Worm (Caenorhabditis elegans) whole organism, young adult: ENCODE results near the gene toh-1.
A peak's percentile ranks its signal among the peaks of the same experiment; 100 is the strongest.

Experiments used
- B0261.1 ChIP-seq: sonication (generic microtip); optimal IDR thresholded peaks from 2 replicates; lab custom pipeline; 2016; ENCODE audit warnings: mild to moderate bottlenecking, missing genetic modification characterization, moderate library complexity, missing compliant biosample characterization
- F33H1.4 ChIP-seq: fragments of 200-800 bp; sonication (Bioruptor generic); IDR thresholded peaks from 2 replicates; pipeline ENCODE4 v1.3.6; 2022; ENCODE audit warnings: missing genetic modification reagents, missing genetic modification characterization, missing compliant biosample characterization
- F52B5.7 ChIP-seq: sonication (generic microtip); optimal IDR thresholded peaks from 2 replicates; lab custom pipeline; 2016; ENCODE audit warnings: mild to moderate bottlenecking, missing genetic modification characterization, missing compliant biosample characterization
- K11D2.4 ChIP-seq: fragments of 200-800 bp; sonication (Bioruptor generic); IDR thresholded peaks from 2 replicates; pipeline ENCODE4 v1.3.6; 2022; ENCODE audit warnings: missing genetic modification reagents, missing genetic modification characterization, missing compliant biosample characterization
- K12H6.12 ChIP-seq: fragments of 200-800 bp; sonication (Bioruptor generic); optimal IDR thresholded peaks from 2 replicates; lab custom pipeline; 2018; ENCODE audit warnings: mild to moderate bottlenecking, missing genetic modification characterization, missing compliant biosample characterization
- Y53G8AR.9 ChIP-seq: fragments of 200-800 bp; sonication (Bioruptor generic); conservative IDR thresholded peaks from 2 replicates; pipeline ENCODE4 v1.3.6; 2022; ENCODE audit warnings: missing genetic modification reagents, missing genetic modification characterization, missing compliant biosample characterization
- Y67H2A.10 ChIP-seq: fragments of 200-800 bp; sonication (Bioruptor generic); conservative IDR thresholded peaks from 2 replicates; pipeline ENCODE4 v1.3.6; 2022; ENCODE audit warnings: missing genetic modification reagents, missing genetic modification characterization, missing compliant biosample characterization
- ZK185.1 ChIP-seq: sonication (generic microtip); optimal IDR thresholded peaks from 2 replicates; lab custom pipeline; 2016; ENCODE audit warnings: mild to moderate bottlenecking, missing genetic modification characterization, missing compliant biosample characterization; ENCODE audit not compliant: poor library complexity, severe bottlenecking
- aptf-3 ChIP-seq: fragments of 200-800 bp; sonication (Bioruptor generic); IDR thresholded peaks from 2 replicates; pipeline ENCODE4 v1.3.6; 2022; ENCODE audit warnings: missing genetic modification characterization, missing compliant biosample characterization
- atf-7 ChIP-seq: sonication (generic microtip); optimal IDR thresholded peaks from 2 replicates; lab custom pipeline; 2017; ENCODE audit warnings: mild to moderate bottlenecking, missing genetic modification characterization, missing compliant biosample characterization
- athp-1 ChIP-seq: sonication (generic microtip); optimal IDR thresholded peaks from 2 replicates; lab custom pipeline; 2017; ENCODE audit warnings: mild to moderate bottlenecking, missing genetic modification characterization, missing compliant biosample characterization
- ccch-3 ChIP-seq: fragments of 200-800 bp; sonication (Bioruptor generic); optimal IDR thresholded peaks from 2 replicates; lab custom pipeline; 2018; ENCODE audit warnings: mild to moderate bottlenecking, missing genetic modification characterization, missing compliant biosample characterization
- cebp-1 ChIP-seq, 2 experiments: fragments of 200-800 bp in 1 of 2; sonication (Bioruptor generic) in 1 of 2; sonication (generic microtip) in 1 of 2; IDR thresholded peaks in 1 of 2; optimal IDR thresholded peaks in 1 of 2; 2 replicates each; pipeline versions ENCODE4 v1.3.6 to Lab custom; 2017 to 2022; ENCODE audit warnings: missing compliant biosample characterization in 2 of 2, missing genetic modification characterization in 2 of 2, mild to moderate bottlenecking in 1 of 2, missing genetic modification reagents in 1 of 2, moderate library complexity in 1 of 2
- ceh-79 ChIP-seq: sonication (generic microtip); optimal IDR thresholded peaks from 2 replicates; lab custom pipeline; 2017; ENCODE audit warnings: mild to moderate bottlenecking, missing genetic modification characterization, missing compliant biosample characterization
- ceh-91 ChIP-seq: fragments of 200-800 bp; sonication (Bioruptor generic); IDR thresholded peaks from 2 replicates; pipeline ENCODE4 v1.3.6; 2022; ENCODE audit warnings: missing genetic modification reagents, missing genetic modification characterization, missing compliant biosample characterization
- chd-7 ChIP-seq: sonication (generic microtip); optimal IDR thresholded peaks from 2 replicates; lab custom pipeline; 2016; ENCODE audit warnings: mild to moderate bottlenecking, missing genetic modification characterization, moderate library complexity, missing compliant biosample characterization
- die-1 ChIP-seq: sonication (generic microtip); optimal IDR thresholded peaks from 2 replicates; lab custom pipeline; 2016; ENCODE audit warnings: missing genotype, mild to moderate bottlenecking, missing genetic modification characterization, missing compliant biosample characterization
- dpl-1 ChIP-seq: fragments of 150-350 bp; optimal IDR thresholded peaks from 2 replicates; lab custom pipeline; 2014; ENCODE audit warnings: missing biosample characterization, missing genetic modification reagents, missing genetic modification characterization
- ekl-4 ChIP-seq: fragments of 200-800 bp; sonication (Bioruptor generic); IDR thresholded peaks from 2 replicates; pipeline ENCODE4 v1.3.6; 2022; ENCODE audit warnings: missing genetic modification reagents, missing genetic modification characterization, missing compliant biosample characterization
- ets-4 ChIP-seq: fragments of 200-800 bp; sonication (Bioruptor generic); optimal IDR thresholded peaks from 2 replicates; lab custom pipeline; 2018; ENCODE audit warnings: mild to moderate bottlenecking, missing genetic modification characterization, missing compliant biosample characterization
- hlh-12 ChIP-seq: sonication (generic microtip); optimal IDR thresholded peaks from 2 replicates; lab custom pipeline; 2016; ENCODE audit warnings: missing genetic modification characterization, missing compliant biosample characterization
- hmg-20 ChIP-seq: fragments of 200-800 bp; sonication (Bioruptor generic); IDR thresholded peaks from 2 replicates; pipeline ENCODE4 v1.3.6; 2022; ENCODE audit warnings: missing genetic modification reagents, missing genetic modification characterization, missing compliant biosample characterization
- lag-1 ChIP-seq: fragments of 200-800 bp; sonication (Bioruptor generic); IDR thresholded peaks from 2 replicates; pipeline ENCODE4 v1.3.6; 2022; ENCODE audit warnings: missing genetic modification reagents, missing genetic modification characterization, missing compliant biosample characterization
- let-526 ChIP-seq: fragments of 200-800 bp; sonication (Bioruptor generic); IDR thresholded peaks from 2 replicates; pipeline ENCODE4 v1.3.6; 2022; ENCODE audit warnings: missing genetic modification reagents, missing genetic modification characterization, missing compliant biosample characterization
- lin-54 ChIP-seq: fragments of 200-800 bp; sonication (Bioruptor generic); optimal IDR thresholded peaks from 2 replicates; lab custom pipeline; 2018; ENCODE audit warnings: mild to moderate bottlenecking, missing genetic modification characterization, missing compliant biosample characterization
- lir-1 ChIP-seq: fragments of 200-800 bp; sonication (Bioruptor generic); conservative IDR thresholded peaks from 2 replicates; pipeline ENCODE4 v1.3.6; 2022; ENCODE audit warnings: missing genetic modification reagents, missing genetic modification characterization, missing compliant biosample characterization
- lsl-1 ChIP-seq: fragments of 200-800 bp; sonication (Bioruptor generic); optimal IDR thresholded peaks from 2 replicates; lab custom pipeline; 2018; ENCODE audit warnings: mild to moderate bottlenecking, missing genetic modification characterization, moderate library complexity, missing compliant biosample characterization
- madf-8 ChIP-seq: fragments of 200-800 bp; sonication (Bioruptor generic); conservative IDR thresholded peaks from 2 replicates; pipeline ENCODE4 v1.3.6; 2022; ENCODE audit warnings: missing genetic modification reagents, missing genetic modification characterization, missing compliant biosample characterization
- nfya-1 ChIP-seq: sonication (generic microtip); optimal IDR thresholded peaks from 2 replicates; lab custom pipeline; 2017; ENCODE audit warnings: antibody characterized with exemption, missing compliant biosample characterization, missing genetic modification characterization, borderline replicate concordance; ENCODE audit not compliant: insufficient read depth
- nhr-179 ChIP-seq: sonication (generic microtip); optimal IDR thresholded peaks from 2 replicates; lab custom pipeline; 2016; ENCODE audit warnings: mild to moderate bottlenecking, missing genetic modification characterization, missing compliant biosample characterization
- nhr-27 ChIP-seq: fragments of 200-800 bp; sonication (Bioruptor generic); optimal IDR thresholded peaks from 2 replicates; lab custom pipeline; 2018; ENCODE audit warnings: mild to moderate bottlenecking, missing genetic modification characterization, moderate library complexity, missing compliant biosample characterization
- pbrm-1 ChIP-seq: fragments of 200-800 bp; sonication (Bioruptor generic); IDR thresholded peaks from 2 replicates; pipeline ENCODE4 v1.3.6; 2022; ENCODE audit warnings: missing genetic modification reagents, missing genetic modification characterization, missing compliant biosample characterization
- snpc-1.1 ChIP-seq: sonication (generic microtip); optimal IDR thresholded peaks from 2 replicates; lab custom pipeline; 2017; ENCODE audit warnings: missing genetic modification characterization, mild to moderate bottlenecking, missing compliant biosample characterization, antibody characterized with exemption, moderate library complexity, missing genotype, missing genetic modification reagents; ENCODE audit not compliant: insufficient read depth
- snpc-3.4 ChIP-seq: sonication (generic microtip); optimal IDR thresholded peaks from 2 replicates; lab custom pipeline; 2017; ENCODE audit warnings: missing genetic modification characterization, mild to moderate bottlenecking, missing compliant biosample characterization, antibody characterized with exemption, moderate library complexity, missing genotype, missing genetic modification reagents
- snpc-4 ChIP-seq, 5 experiments: fragments of 150-350 bp in 1 of 5; sonication (generic microtip) in 4 of 5; optimal IDR thresholded peaks; 2 replicates each; lab custom pipeline; 2014 to 2018; ENCODE audit warnings: missing genetic modification characterization in 5 of 5, missing biosample characterization in 3 of 5, antibody characterized with exemption in 2 of 5, mild to moderate bottlenecking in 2 of 5, missing compliant biosample characterization in 2 of 5, missing genotype in 2 of 5, moderate library complexity in 2 of 5, missing genetic modification reagents in 1 of 5
- tlf-1 ChIP-seq: fragments of 200-800 bp; sonication (Bioruptor generic); optimal IDR thresholded peaks from 2 replicates; lab custom pipeline; 2018; ENCODE audit warnings: mild to moderate bottlenecking, missing genetic modification characterization, missing compliant biosample characterization
- unc-62 ChIP-seq: fragments of 150-350 bp; optimal IDR thresholded peaks from 2 replicates; lab custom pipeline; 2014; ENCODE audit warnings: missing biosample characterization, missing genetic modification reagents, missing genetic modification characterization
- xnd-1 ChIP-seq: sonication (generic microtip); optimal IDR thresholded peaks from 2 replicates; lab custom pipeline; 2016; ENCODE audit warnings: missing genotype, missing genetic modification reagents, missing genetic modification characterization, missing compliant biosample characterization
- ztf-3 ChIP-seq: fragments of 200-800 bp; sonication (Bioruptor generic); optimal IDR thresholded peaks from 2 replicates; lab custom pipeline; 2018; ENCODE audit warnings: mild to moderate bottlenecking, missing genetic modification characterization, missing compliant biosample characterization

Gene toh-1

ce11 chrIII:3806883-3807282 is 1.9 kb downstream of the toh-1 start:
- TF ChIP-seq unc-62 (GFP tag; lab: Kevin White, UChicago) = no peak
- no peak for TF ChIP-seq nhr-179 (tag; lab: Kevin White, UChicago)
- TF ChIP-seq ZK185.1 (tag; lab: Kevin White, UChicago) = no peak
- TF ChIP-seq hmg-20 (GFP tag; lab: Robert Waterston, UW) = no peak
- TF ChIP-seq chd-7 (tag; lab: Kevin White, UChicago) = no peak
- TF ChIP-seq let-526 (GFP tag; lab: Robert Waterston, UW) = no peak
- TF ChIP-seq ceh-79 = no peak
- no peak for TF ChIP-seq nhr-27 (tag; lab: Kevin White, UChicago)
- no peak for TF ChIP-seq ekl-4 (GFP tag; lab: Robert Waterston, UW)
- TF ChIP-seq snpc-4 (GFP tag; optimal IDR thresholded peaks at IDR 0.05; lab: Kevin White, UChicago) = no peak
- TF ChIP-seq snpc-4 (tag; optimal IDR thresholded peaks at IDR 0.05; lab: Kevin White, UChicago) = no peak

DNA sequence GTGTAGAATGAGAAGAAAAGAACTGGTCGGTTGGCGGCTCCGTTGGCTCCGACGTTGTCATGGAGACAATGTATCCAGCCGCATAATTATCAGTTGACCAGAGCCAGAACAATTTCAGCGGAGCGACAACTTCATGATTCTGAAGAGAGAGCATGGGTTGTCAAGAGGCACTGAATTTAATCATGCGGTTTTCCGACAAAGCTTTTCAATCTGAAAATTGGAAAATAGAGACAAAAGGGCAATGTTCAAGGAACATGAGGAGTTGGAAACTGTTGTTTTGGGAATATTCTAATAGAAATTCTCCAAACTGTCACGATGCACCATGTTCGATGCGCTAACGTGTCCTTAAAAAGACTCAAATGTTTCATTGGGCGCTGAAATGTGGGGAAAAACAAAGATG is 4.4 kb downstream of the toh-1 start, which contains the start of gene xbx-5:
Gene xbx-5, minus strand, starts transcription at position 56 of the 400 bp plus-strand sequence.
- TF ChIP-seq tlf-1 (GFP tag; lab: Kevin White, UChicago) = no peak
- TF ChIP-seq chd-7 (tag; lab: Kevin White, UChicago) = no peak
- TF ChIP-seq cebp-1 (GFP tag; IDR thresholded peaks at IDR 0.05; lab: Robert Waterston, UW) = 0 out of 2 replicates have a peak, but pooled peaks have one; percentile 16
- no peak for TF ChIP-seq cebp-1 (tag; optimal IDR thresholded peaks at IDR 0.05; lab: Kevin White, UChicago)
- TF ChIP-seq K11D2.4 = no peak
- TF ChIP-seq Y53G8AR.9 (GFP tag; lab: Robert Waterston, UW) = no peak
- TF ChIP-seq nhr-179 (tag; lab: Kevin White, UChicago) = no peak
- TF ChIP-seq snpc-4 (GFP tag; optimal IDR thresholded peaks at IDR 0.05; lab: Kevin White, UChicago) = no peak
- TF ChIP-seq snpc-4 (tag; optimal IDR thresholded peaks at IDR 0.05; lab: Kevin White, UChicago) = no peak
- TF ChIP-seq hlh-12 = no peak

DNA sequence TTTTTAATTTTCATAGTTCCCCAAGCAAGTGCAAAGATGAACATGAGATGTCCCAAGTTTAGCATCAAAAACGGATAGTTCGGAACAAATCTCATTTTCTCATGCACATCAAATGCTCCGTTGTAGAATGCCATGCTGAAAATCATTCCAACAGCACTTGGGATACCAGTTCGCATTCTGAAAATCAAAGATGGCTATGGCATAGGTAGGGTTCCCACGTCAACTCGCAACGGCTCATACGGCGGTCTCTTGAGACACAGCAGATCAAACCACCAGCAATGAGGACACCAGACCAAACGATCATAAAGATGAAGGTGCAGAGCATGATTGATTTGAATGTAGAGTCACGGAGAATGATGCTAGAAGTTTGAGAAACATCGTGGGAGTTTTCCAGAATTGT is 5.7 kb downstream of the toh-1 start:
- TF ChIP-seq aptf-3 (no peak), pbrm-1 (GFP tag; lab: Robert Waterston, UW) (no peak), athp-1 (no peak), ets-4 (GFP tag; lab: Kevin White, UChicago) (no peak)

- peak; percentile 77 for TF ChIP-seq ztf-3
- TF ChIP-seq snpc-1.1 (tag; lab: Kevin White, UChicago) = peak; percentile 5
- no peak for TF ChIP-seq xnd-1 (tag; lab: Kevin White, UChicago)
- TF ChIP-seq hmg-20 (GFP tag; lab: Robert Waterston, UW) = no peak
- TF ChIP-seq dpl-1 (GFP tag; lab: Kevin White, UChicago) = no peak
- no peak for TF ChIP-seq nfya-1 (tag; lab: Kevin White, UChicago)
- TF ChIP-seq ekl-4 (GFP tag; lab: Robert Waterston, UW) = peak; percentile 91
- peak; percentile 62 for TF ChIP-seq Y53G8AR.9 (GFP tag; lab: Robert Waterston, UW)
- peak; percentile 95 for TF ChIP-seq K12H6.12 (tag; lab: Kevin White, UChicago)
- no peak for TF ChIP-seq lsl-1 (GFP tag; lab: Kevin White, UChicago)
- no peak for TF ChIP-seq ccch-3 (GFP tag; lab: Kevin White, UChicago)
- peak; percentile 77 for TF ChIP-seq lin-54
- no peak for TF ChIP-seq F33H1.4 (GFP tag; lab: Robert Waterston, UW)
- peak; percentile 74 for TF ChIP-seq tlf-1 (GFP tag; lab: Kevin White, UChicago)
- peak; percentile 7 for TF ChIP-seq F52B5.7 (tag; lab: Kevin White, UChicago)
- no peak for TF ChIP-seq lag-1
- peak; percentile 89 for TF ChIP-seq K11D2.4
- no peak for TF ChIP-seq snpc-3.4
- no peak for TF ChIP-seq madf-8
- TF ChIP-seq die-1 (tag; lab: Kevin White, UChicago) = peak; percentile 64
- TF ChIP-seq ets-4 (GFP tag; lab: Kevin White, UChicago) = no peak
- TF ChIP-seq B0261.1 = no peak
- TF ChIP-seq ceh-91 (GFP tag; lab: Robert Waterston, UW) = no peak
- no peak; the same call in 1 of the 2 replicates for TF ChIP-seq Y67H2A.10 (GFP tag; lab: Robert Waterston, UW)
- no peak; the same call in 1 of the 2 replicates for TF ChIP-seq lir-1
- TF ChIP-seq cebp-1 (GFP tag; IDR thresholded peaks at IDR 0.05; lab: Robert Waterston, UW) = no peak
- peak; percentile 93 for TF ChIP-seq cebp-1 (tag; optimal IDR thresholded peaks at IDR 0.05; lab: Kevin White, UChicago)
- TF ChIP-seq atf-7 (tag; lab: Kevin White, UChicago) = peak; percentile 84
These were observed 7.4 kb downstream of the toh-1 start for ce11 chrIII:3801379-3801894.
